Worm (Caenorhabditis elegans): ENCODE results near the gene npp-26.

Gene npp-26

ce11 chrIV:4788332-4788731, 23.8 kb downstream of the npp-26 start, which contains the start of gene nhr-104 (continued):
- TF ChIP-seq daf-16 (GFP tag; optimal IDR thresholded peaks at IDR 0.05) (no peak), daf-16 (tag; optimal IDR thresholded peaks at IDR 0.05) (peak; percentile 97), F37D6.2 (tag; optimal IDR thresholded peaks at IDR 0.05) (no peak), ces-1 (GFP tag; optimal IDR thresholded peaks at IDR 0.05) (no peak), attf-4 (tag; optimal IDR thresholded peaks at IDR 0.05) (no peak), F26F4.8 (GFP tag; conservative IDR thresholded peaks at IDR 0.05) (no peak), aly-2 (tag; optimal IDR thresholded peaks at IDR 0.05) (no peak), ceh-20 (GFP tag; IDR thresholded peaks at IDR 0.05) (no peak), ceh-44 (GFP tag; IDR thresholded peaks at IDR 0.05) (no peak), T20F7.1 (GFP tag; optimal IDR thresholded peaks at IDR 0.05) (no peak), R02D3.7 (tag; optimal IDR thresholded peaks at IDR 0.05) (no peak), nhr-76 (tag; optimal IDR thresholded peaks at IDR 0.05) (no peak), jun-1 (tag; optimal IDR thresholded peaks at IDR 0.05) (no peak), zip-2 (tag; optimal IDR thresholded peaks at IDR 0.05) (no peak), tag-97 (GFP tag; IDR thresholded peaks at IDR 0.05) (no peak), hmg-1.1 (GFP tag; IDR thresholded peaks at IDR 0.05) (0 out of 2 replicates have a peak, but pooled peaks have one; percentile 17), nhr-102 (tag; optimal IDR thresholded peaks at IDR 0.05) (peak; percentile 7), pha-4 (GFP tag; IDR thresholded peaks at IDR 0.05) (no peak), pha-4 (tag; optimal IDR thresholded peaks at IDR 0.05) (peak; percentile 26), ceh-32 (tag; optimal IDR thresholded peaks at IDR 0.05; ENCODE audit: poor library complexity) (no peak), lin-15B (tag; optimal IDR thresholded peaks at IDR 0.05) (no peak), mdl-1 (tag; optimal IDR thresholded peaks at IDR 0.05) (peak in 1 of 2 experiments; percentile 86), unc-130 (GFP tag; optimal IDR thresholded peaks at IDR 0.05) (no peak), D1046.2 (GFP tag; IDR thresholded peaks at IDR 0.05) (no peak), ceh-62 (tag; optimal IDR thresholded peaks at IDR 0.05) (no peak), skn-1 (tag; optimal IDR thresholded peaks at IDR 0.05) (no peak), aha-1 (tag) (no peak), F44E2.7 (GFP tag; IDR thresholded peaks at IDR 0.05) (no peak), spr-3 (GFP tag; optimal IDR thresholded peaks at IDR 0.05) (no peak), ceh-28 (tag; optimal IDR thresholded peaks at IDR 0.05) (no peak), nhr-28 (tag; optimal IDR thresholded peaks at IDR 0.05) (peak; percentile 98), gei-8 (GFP tag; optimal IDR thresholded peaks at IDR 0.05) (no peak), ztf-11 (tag; optimal IDR thresholded peaks at IDR 0.05) (no peak), daf-8 (GFP tag; IDR thresholded peaks at IDR 0.05) (no peak), ctbp-1 (GFP tag; IDR thresholded peaks at IDR 0.05) (no peak), ama-1 (optimal IDR thresholded peaks at IDR 0.05) (no peak), hlh-11 (tag; optimal IDR thresholded peaks at IDR 0.05) (peak; percentile 80), nhr-77 (tag; optimal IDR thresholded peaks at IDR 0.05) (peak; percentile 83), Y48G9A.11 (GFP tag; IDR thresholded peaks at IDR 0.05) (no peak), lsy-2 (tag; optimal IDR thresholded peaks at IDR 0.05) (peak in 1 of 2 experiments; percentile 59), nhr-6 (tag; optimal IDR thresholded peaks at IDR 0.05) (no peak), vab-7 (GFP tag; IDR thresholded peaks at IDR 0.05) (no peak), zfp-3 (GFP tag; conservative IDR thresholded peaks at IDR 0.05) (no peak), set-16 (GFP tag; IDR thresholded peaks at IDR 0.05) (no peak), pqm-1 (tag; optimal IDR thresholded peaks at IDR 0.05) (no peak), saeg-2 (GFP tag; IDR thresholded peaks at IDR 0.05) (no peak), mdt-29 (GFP tag; IDR thresholded peaks at IDR 0.05) (no peak), ceh-82 (tag; optimal IDR thresholded peaks at IDR 0.05) (no peak), tra-1 (GFP tag; IDR thresholded peaks at IDR 0.05) (no peak), zip-11 (GFP tag; IDR thresholded peaks at IDR 0.05) (no peak), daf-12 (tag; optimal IDR thresholded peaks at IDR 0.05) (no peak), mes-2 (tag; optimal IDR thresholded peaks at IDR 0.05; ENCODE audit: poor library complexity, severe bottlenecking) (peak; percentile 35), daf-19 (GFP tag; conservative IDR thresholded peaks at IDR 0.05) (no peak), snpc-4 (tag; optimal IDR thresholded peaks at IDR 0.05) (no peak)
